Fruit fly (Drosophila melanogaster): ENCODE results near the gene Tsp.

Gene Tsp

dm6 chr2L:6705081-6705480 is 3.8 kb downstream of the Tsp start (continued):
- TF ChIP-seq CG13296 (GFP tag; optimal IDR thresholded peaks at IDR 0.05): no peak
- TF ChIP-seq Sox102F (GFP tag; optimal IDR thresholded peaks at IDR 0.05): no peak
- 0 out of 3 replicates have a peak, but pooled peaks have one; percentile 6 for TF ChIP-seq otp (GFP tag; IDR thresholded peaks at IDR 0.05)
- no peak for TF ChIP-seq bigmax (GFP tag; optimal IDR thresholded peaks at IDR 0.05)
- no peak for TF ChIP-seq CG34422 (GFP tag; IDR thresholded peaks at IDR 0.05)
- TF ChIP-seq Lpt (GFP tag; optimal IDR thresholded peaks at IDR 0.05): no peak
- TF ChIP-seq Oli (tag; optimal IDR thresholded peaks at IDR 0.05): no peak
- peak; percentile 99 for TF ChIP-seq CG8359 (GFP tag; optimal IDR thresholded peaks at IDR 0.05; ENCODE audit: borderline replicate concordance)
- TF ChIP-seq Atf6 (GFP tag; IDR thresholded peaks at IDR 0.05): no peak
- no peak for TF ChIP-seq dimm (GFP tag; IDR thresholded peaks at IDR 0.05)
- no peak for TF ChIP-seq CG2889 (GFP tag; IDR thresholded peaks at IDR 0.05)
- TF ChIP-seq lola (GFP tag; optimal IDR thresholded peaks at IDR 0.05): no peak
- TF ChIP-seq gsb-n (tag; optimal IDR thresholded peaks at IDR 0.05): no peak
- no peak for TF ChIP-seq tx (GFP tag; optimal IDR thresholded peaks at IDR 0.05)
- peak; percentile 5; the same call in 1 of the 2 replicates for TF ChIP-seq CG14014 (GFP tag; IDR thresholded peaks at IDR 0.05)
- 0 out of 2 replicates have a peak, but pooled peaks have one; percentile 13 for TF ChIP-seq CG9932 (GFP tag; IDR thresholded peaks at IDR 0.05)
- no peak for TF ChIP-seq dpn (GFP tag; optimal IDR thresholded peaks at IDR 0.05)
- no peak for TF ChIP-seq CG2712 (tag; optimal IDR thresholded peaks at IDR 0.05)
- peak; percentile 28; the same call in 1 of the 2 replicates for TF ChIP-seq H2.0 (GFP tag; IDR thresholded peaks at IDR 0.05)
- TF ChIP-seq Side (GFP tag; optimal IDR thresholded peaks at IDR 0.05): no peak
- TF ChIP-seq CG9727 (GFP tag; optimal IDR thresholded peaks at IDR 0.05): no peak
- no peak for TF ChIP-seq CG7839 (tag; optimal IDR thresholded peaks at IDR 0.05)
- TF ChIP-seq Adf1 (GFP tag; IDR thresholded peaks at IDR 0.05): peak; percentile 67; the same call in 1 of the 2 replicates
- TF ChIP-seq CG5180 (GFP tag; optimal IDR thresholded peaks at IDR 0.05): peak; percentile 79
- TF ChIP-seq wdn (GFP tag; IDR thresholded peaks at IDR 0.05): no peak
- no peak for TF ChIP-seq cg (GFP tag; optimal IDR thresholded peaks at IDR 0.05)
- TF ChIP-seq CG6175 (GFP tag; IDR thresholded peaks at IDR 0.05): 0 out of 3 replicates have a peak, but pooled peaks have one; percentile 26
- TF ChIP-seq sna (GFP tag; IDR thresholded peaks at IDR 0.05; ENCODE audit: partially characterized antibody): 0 out of 2 replicates have a peak, but pooled peaks have one; percentile 15
- TF ChIP-seq Hand (GFP tag; optimal IDR thresholded peaks at IDR 0.05): no peak
- no peak for TF ChIP-seq zen2 (GFP tag; IDR thresholded peaks at IDR 0.05; ENCODE audit: partially characterized antibody)
- TF ChIP-seq lov (optimal IDR thresholded peaks at IDR 0.05): no peak
- TF ChIP-seq lov (GFP tag; IDR thresholded peaks at IDR 0.05): no peak
- TF ChIP-seq CG11696 (GFP tag; IDR thresholded peaks at IDR 0.05): no peak
- TF ChIP-seq E2f1 (GFP tag; IDR thresholded peaks at IDR 0.05): no peak

dm6 chr2L:6701409-6702199 is 7.3 kb downstream of the Tsp start:
- TF ChIP-seq CG3847 (GFP tag; IDR thresholded peaks at IDR 0.05) (no peak), unpg (GFP tag; optimal IDR thresholded peaks at IDR 0.05) (no peak), Blimp-1 (GFP tag; optimal IDR thresholded peaks at IDR 0.05) (peak; percentile 48), Hr39 (optimal IDR thresholded peaks at IDR 0.05) (no peak), sens (GFP tag) (peak; percentile 59), Sry-β (GFP tag; optimal IDR thresholded peaks at IDR 0.05) (no peak), ac (GFP tag; optimal IDR thresholded peaks at IDR 0.05) (no peak), CG18599 (GFP tag; optimal IDR thresholded peaks at IDR 0.05) (no peak), Atf-2 (GFP tag; optimal IDR thresholded peaks at IDR 0.05) (no peak), fd96Cb (tag; optimal IDR thresholded peaks at IDR 0.05) (peak; percentile 2), zf30C (GFP tag; optimal IDR thresholded peaks at IDR 0.05) (peak; percentile 0), zfh1 (GFP tag; IDR thresholded peaks at IDR 0.05) (0 out of 3 replicates have a peak, but pooled peaks have one; percentile 14), Taf1 (GFP tag; IDR thresholded peaks at IDR 0.05) (no peak), row (GFP tag; IDR thresholded peaks at IDR 0.05) (0 out of 3 replicates have a peak, but pooled peaks have one; percentile 28), shn (GFP tag; optimal IDR thresholded peaks at IDR 0.05) (no peak), sima (GFP tag; optimal IDR thresholded peaks at IDR 0.05) (no peak), Ets97D (GFP tag; optimal IDR thresholded peaks at IDR 0.05) (no peak), E2f1 (GFP tag; IDR thresholded peaks at IDR 0.05) (no peak)
